Worm (Caenorhabditis elegans) whole organism, young adult: ENCODE results near the gene ccpp-6.

Experiments
- B0019.2 ChIP-seq: fragments of 200-800 bp; sonication (Bioruptor generic); conservative IDR thresholded peaks from 2 replicates; pipeline ENCODE4 v1.3.6; 2022; ENCODE audit warnings: missing genetic modification reagents, missing genetic modification characterization, missing compliant biosample characterization
- C06A6.2 ChIP-seq: fragments of 200-800 bp; sonication (Bioruptor generic); conservative IDR thresholded peaks from 2 replicates; pipeline ENCODE4 v1.3.6; 2022; ENCODE audit warnings: missing genetic modification characterization, missing compliant biosample characterization
- C17E4.6 ChIP-seq: fragments of 200-800 bp; sonication (Bioruptor generic); IDR thresholded peaks from 2 replicates; pipeline ENCODE4 v1.3.6; 2022; ENCODE audit warnings: missing genetic modification reagents, missing genetic modification characterization, missing compliant biosample characterization
- F10E7.11 ChIP-seq: sonication (generic microtip); optimal IDR thresholded peaks from 2 replicates; lab custom pipeline; 2017; ENCODE audit warnings: mild to moderate bottlenecking, missing genetic modification characterization, moderate library complexity, missing compliant biosample characterization
- F22D6.2 ChIP-seq: sonication (generic microtip); optimal IDR thresholded peaks from 2 replicates; lab custom pipeline; 2016; ENCODE audit warnings: mild to moderate bottlenecking, missing genetic modification characterization, missing compliant biosample characterization
- F37B4.10 ChIP-seq: fragments of 200-800 bp; sonication (Bioruptor generic); IDR thresholded peaks from 2 replicates; pipeline ENCODE4 v1.3.6; 2022; ENCODE audit warnings: missing genetic modification characterization, missing compliant biosample characterization
- F49E8.2 ChIP-seq: sonication (generic microtip); optimal IDR thresholded peaks from 3 replicates; lab custom pipeline; 2017; ENCODE audit warnings: missing genetic modification characterization, mild to moderate bottlenecking, missing compliant biosample characterization, antibody characterized with exemption, moderate library complexity; ENCODE audit not compliant: insufficient read depth
- F57A8.1 ChIP-seq: fragments of 200-800 bp; sonication (Bioruptor generic); optimal IDR thresholded peaks from 2 replicates; lab custom pipeline; 2018; ENCODE audit warnings: mild to moderate bottlenecking, missing genetic modification characterization, moderate library complexity, missing compliant biosample characterization
- Y56A3A.18 ChIP-seq: fragments of 200-800 bp; sonication (Bioruptor generic); IDR thresholded peaks from 2 replicates; pipeline ENCODE4 v1.3.6; 2022; ENCODE audit warnings: missing genetic modification reagents, missing genetic modification characterization, missing compliant biosample characterization
- atf-7 ChIP-seq: sonication (generic microtip); optimal IDR thresholded peaks from 2 replicates; lab custom pipeline; 2017; ENCODE audit warnings: mild to moderate bottlenecking, missing genetic modification characterization, missing compliant biosample characterization
- attf-5 ChIP-seq: fragments of 200-800 bp; sonication (Bioruptor generic); optimal IDR thresholded peaks from 2 replicates; lab custom pipeline; 2018; ENCODE audit warnings: mild to moderate bottlenecking, missing genetic modification characterization, missing compliant biosample characterization
- attf-6 ChIP-seq: fragments of 200-800 bp; sonication (Bioruptor generic); IDR thresholded peaks from 2 replicates; pipeline ENCODE4 v1.3.6; 2022; ENCODE audit warnings: missing genetic modification reagents, missing genetic modification characterization, missing compliant biosample characterization
- dox-1 ChIP-seq: fragments of 200-800 bp; sonication (Bioruptor generic); IDR thresholded peaks from 2 replicates; pipeline ENCODE4 v1.3.6; 2022; ENCODE audit warnings: missing genetic modification reagents, missing genetic modification characterization, missing compliant biosample characterization
- dpff-1 ChIP-seq: sonication (generic microtip); optimal IDR thresholded peaks from 2 replicates; lab custom pipeline; 2017; ENCODE audit warnings: mild to moderate bottlenecking, missing genetic modification characterization, missing compliant biosample characterization
- dpl-1 ChIP-seq: fragments of 150-350 bp; optimal IDR thresholded peaks from 2 replicates; lab custom pipeline; 2014; ENCODE audit warnings: missing biosample characterization, missing genetic modification reagents, missing genetic modification characterization
- efl-1 ChIP-seq: fragments of 150-350 bp; optimal IDR thresholded peaks from 2 replicates; lab custom pipeline; 2014; ENCODE audit warnings: missing biosample characterization, missing genetic modification reagents, missing genetic modification characterization
- fkh-3 ChIP-seq: sonication (generic microtip); optimal IDR thresholded peaks from 2 replicates; lab custom pipeline; 2016; ENCODE audit warnings: mild to moderate bottlenecking, missing genetic modification characterization, missing compliant biosample characterization
- hrde-1 ChIP-seq: sonication (generic microtip); optimal IDR thresholded peaks from 2 replicates; lab custom pipeline; 2016; ENCODE audit warnings: missing genetic modification characterization, mild to moderate bottlenecking, missing compliant biosample characterization, moderate library complexity, missing genotype, missing genetic modification reagents, borderline replicate concordance
- lin-35 ChIP-seq, 3 experiments: fragments of 150-350 bp in 2 of 3; sonication (generic microtip) in 1 of 3; optimal IDR thresholded peaks; 2 replicates each; lab custom pipeline; 2014 to 2018; ENCODE audit warnings: missing biosample characterization in 3 of 3, missing genetic modification characterization in 3 of 3, missing genetic modification reagents in 3 of 3
- lin-54 ChIP-seq: fragments of 200-800 bp; sonication (Bioruptor generic); optimal IDR thresholded peaks from 2 replicates; lab custom pipeline; 2018; ENCODE audit warnings: mild to moderate bottlenecking, missing genetic modification characterization, missing compliant biosample characterization
- lsl-1 ChIP-seq: fragments of 200-800 bp; sonication (Bioruptor generic); optimal IDR thresholded peaks from 2 replicates; lab custom pipeline; 2018; ENCODE audit warnings: mild to moderate bottlenecking, missing genetic modification characterization, moderate library complexity, missing compliant biosample characterization
- madf-3 ChIP-seq: fragments of 200-800 bp; sonication (Bioruptor generic); IDR thresholded peaks from 2 replicates; pipeline ENCODE4 v1.3.6; 2022; ENCODE audit warnings: missing genetic modification reagents, missing genetic modification characterization, missing compliant biosample characterization
- mes-4 ChIP-seq: sonication (generic microtip); optimal IDR thresholded peaks from 2 replicates; lab custom pipeline; 2016; ENCODE audit warnings: missing genotype, missing genetic modification characterization, missing compliant biosample characterization
- pha-4 ChIP-seq: fragments of 150-350 bp; sonication (generic microtip); optimal IDR thresholded peaks from 2 replicates; lab custom pipeline; 2014; ENCODE audit warnings: missing biosample characterization, missing genetic modification reagents, missing genetic modification characterization
- rpc-1 ChIP-seq, 2 experiments: fragments of 150-350 bp in 1 of 2; sonication (generic microtip) in 1 of 2; optimal IDR thresholded peaks; 2 replicates each; lab custom pipeline; 2014 to 2018; ENCODE audit warnings: missing biosample characterization in 1 of 2, missing genetic modification characterization in 1 of 2, missing genetic modification reagents in 1 of 2, missing genotype in 1 of 2
- snpc-1.3 ChIP-seq: sonication (generic microtip); optimal IDR thresholded peaks from 2 replicates; lab custom pipeline; 2017; ENCODE audit warnings: missing genetic modification characterization, mild to moderate bottlenecking, missing compliant biosample characterization, antibody characterized with exemption, moderate library complexity, missing genotype, missing genetic modification reagents; ENCODE audit not compliant: insufficient read depth
- snpc-3.4 ChIP-seq: sonication (generic microtip); optimal IDR thresholded peaks from 2 replicates; lab custom pipeline; 2017; ENCODE audit warnings: missing genetic modification characterization, mild to moderate bottlenecking, missing compliant biosample characterization, antibody characterized with exemption, moderate library complexity, missing genotype, missing genetic modification reagents
- somi-1 ChIP-seq: fragments of 200-800 bp; sonication (Bioruptor generic); optimal IDR thresholded peaks from 2 replicates; lab custom pipeline; 2018; ENCODE audit warnings: mild to moderate bottlenecking, missing genetic modification characterization, missing compliant biosample characterization
- sptf-2 ChIP-seq: fragments of 200-800 bp; sonication (Bioruptor generic); optimal IDR thresholded peaks from 2 replicates; lab custom pipeline; 2018; ENCODE audit warnings: mild to moderate bottlenecking, missing genetic modification characterization, missing compliant biosample characterization
- xnd-1 ChIP-seq: sonication (generic microtip); optimal IDR thresholded peaks from 2 replicates; lab custom pipeline; 2016; ENCODE audit warnings: missing genotype, missing genetic modification reagents, missing genetic modification characterization, missing compliant biosample characterization
- ztf-18 ChIP-seq: sonication (generic microtip); optimal IDR thresholded peaks from 2 replicates; lab custom pipeline; 2016; ENCODE audit warnings: missing genotype, mild to moderate bottlenecking, missing genetic modification characterization, missing compliant biosample characterization
- ztf-25 ChIP-seq: fragments of 200-800 bp; sonication (Bioruptor generic); IDR thresholded peaks from 2 replicates; pipeline ENCODE4 v1.3.6; 2022; ENCODE audit warnings: missing genetic modification reagents, missing genetic modification characterization, missing compliant biosample characterization

Gene ccpp-6

ce11 chrII:5412467-5412866 is 25.4 kb upstream of the ccpp-6 start, which contains the start of the genes EEED8.13 and EEED8.18:
EEED8.13 (minus strand) TSS chrII:5412567.
EEED8.18 (minus strand) TSS chrII:5412610.
- TF ChIP-seq snpc-3.4 (tag; lab: Kevin White, UChicago) (no peak), B0019.2 (GFP tag; lab: Robert Waterston, UW) (no peak), efl-1 (GFP tag; lab: Kevin White, UChicago) (no peak), somi-1 (GFP tag; lab: Kevin White, UChicago) (no peak), madf-3 (no peak)

DNA sequence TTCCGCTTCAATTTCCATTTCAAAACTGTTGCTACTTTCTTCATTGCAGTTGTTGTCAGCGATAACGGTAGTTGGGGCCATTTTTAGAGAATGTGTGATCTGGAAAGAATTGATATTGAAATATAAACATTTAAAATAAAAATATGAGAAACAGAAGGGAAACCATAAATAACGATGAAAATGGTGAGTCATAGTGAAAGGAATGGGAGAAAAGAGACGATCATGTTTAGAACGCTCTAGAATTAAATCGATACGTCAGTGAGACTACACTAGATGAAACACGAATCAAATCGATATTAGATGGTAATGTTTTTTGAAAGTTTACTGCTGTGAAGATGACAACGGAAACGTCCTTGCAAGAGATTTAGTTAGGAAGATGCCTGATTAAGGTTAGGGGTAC is 21.8 kb upstream of the ccpp-6 start, which contains the start of the genes EEED8.12 and EEED8.4:
Gene EEED8.12 (minus strand): TSS at position 101 of the 400 bp plus-strand sequence.
Gene EEED8.4 (plus strand): TSS at position 396 of the 400 bp plus-strand sequence.
- no peak for TF ChIP-seq mes-4
- TF ChIP-seq dox-1 (GFP tag; lab: Robert Waterston, UW), result no peak
- TF ChIP-seq ztf-25 (GFP tag; lab: Robert Waterston, UW), result no peak
- TF ChIP-seq F49E8.2 (tag; lab: Kevin White, UChicago), result no peak
- no peak for TF ChIP-seq ztf-18
- no peak for TF ChIP-seq attf-6 (GFP tag; lab: Robert Waterston, UW)
- TF ChIP-seq F57A8.1 (GFP tag; lab: Kevin White, UChicago), result no peak
- no peak for TF ChIP-seq fkh-3 (tag; lab: Kevin White, UChicago)
- no peak for TF ChIP-seq sptf-2 (GFP tag; lab: Kevin White, UChicago)
- no peak for TF ChIP-seq F22D6.2 (tag; lab: Kevin White, UChicago)
- no peak for TF ChIP-seq atf-7 (tag; lab: Kevin White, UChicago)
- no peak for TF ChIP-seq C06A6.2 (GFP tag; lab: Robert Waterston, UW)
- TF ChIP-seq attf-5, result no peak
- no peak for TF ChIP-seq lin-35 (GFP tag; optimal IDR thresholded peaks at IDR 0.05; lab: Kevin White, UChicago)
- TF ChIP-seq, all 124 proteins: peak for 0

DNA sequence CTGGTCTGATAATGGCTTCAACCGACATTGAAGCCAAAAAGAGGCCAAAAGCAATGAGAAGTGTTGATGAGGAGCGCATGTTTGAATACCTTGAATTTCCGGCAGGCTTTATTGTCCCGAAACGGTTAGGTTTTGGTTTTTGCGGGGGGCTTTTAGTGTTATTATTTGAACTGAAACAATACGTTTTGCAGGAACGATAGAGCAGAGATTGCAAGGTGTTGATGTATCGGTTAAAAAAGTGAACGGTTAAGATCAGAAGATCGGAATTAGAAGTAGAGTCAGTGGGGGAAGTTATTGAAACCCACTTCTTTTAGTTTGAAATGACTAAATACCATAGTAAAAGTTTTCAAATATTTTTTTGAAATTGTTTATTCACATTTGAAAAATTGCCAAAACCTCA is 20.4 kb upstream of the ccpp-6 start, which contains the start of gene clec-141:
Gene clec-141 (minus strand): TSS at position 101 of the 400 bp plus-strand sequence.
- TF ChIP-seq xnd-1 (tag; lab: Kevin White, UChicago) (no peak), Y56A3A.18 (GFP tag; lab: Robert Waterston, UW) (no peak), dpl-1 (no peak), lsl-1 (GFP tag; lab: Kevin White, UChicago) (no peak), F37B4.10 (GFP tag; lab: Robert Waterston, UW) (no peak), C17E4.6 (GFP tag; lab: Robert Waterston, UW) (no peak), hrde-1 (no peak), rpc-1 (optimal IDR thresholded peaks at IDR 0.05; lab: Kevin White, UChicago) (no peak), rpc-1 (tag; optimal IDR thresholded peaks at IDR 0.05; lab: Kevin White, UChicago) (no peak), F10E7.11 (tag; lab: Kevin White, UChicago) (no peak), dpff-1 (tag; lab: Kevin White, UChicago) (no peak)

DNA sequence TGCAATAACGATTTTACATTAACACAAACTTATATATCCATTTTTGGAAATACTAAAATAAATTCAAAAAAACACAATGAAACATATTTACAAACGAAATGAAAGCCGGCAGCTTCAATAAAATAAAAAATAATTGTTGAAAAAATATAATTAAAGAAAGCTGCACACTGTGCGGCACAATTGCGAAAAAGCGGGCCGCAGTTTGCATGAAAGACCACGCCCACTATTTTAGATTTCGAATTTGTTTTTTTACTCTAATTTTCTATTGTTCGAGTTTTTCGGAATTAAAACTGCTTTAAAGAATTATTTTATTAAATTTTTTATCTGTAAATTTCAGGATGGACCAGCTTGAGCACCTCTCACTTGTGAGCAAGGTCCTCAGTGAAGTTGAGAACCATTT is 12.1 kb upstream of the ccpp-6 start, which contains the start of gene mog-5:
Gene mog-5 (plus strand): TSS at position 338 of the 400 bp plus-strand sequence.
- TF ChIP-seq snpc-1.3 (peak; percentile 23), lin-54 (GFP tag; lab: Kevin White, UChicago) (no peak), pha-4 (peak; percentile 22), rpc-1 (optimal IDR thresholded peaks at IDR 0.05; lab: Kevin White, UChicago) (peak; percentile 14), rpc-1 (tag; optimal IDR thresholded peaks at IDR 0.05; lab: Kevin White, UChicago) (no peak)
